Worm (Caenorhabditis elegans): ENCODE measurements around the gene ooc-3.

The ooc-3 gene

ce11 chrII:11484600-11484999, 10.5 kb downstream of the ooc-3 start (continued):
- TF ChIP-seq mep-1 (tag; optimal IDR thresholded peaks at IDR 0.05) (peak; percentile 85), egl-27 (tag; optimal IDR thresholded peaks at IDR 0.05) (peak in 1 of 2 experiments; percentile 25), elt-3 (tag; optimal IDR thresholded peaks at IDR 0.05) (peak in 2 of 6 experiments; percentile 34 to 51), lir-3 (tag; optimal IDR thresholded peaks at IDR 0.05; ENCODE audit: poor library complexity) (peak; percentile 82)

ce11 chrII:11479076-11479475, 16.0 kb downstream of the ooc-3 start, which contains the start of gene W02B12.12:
Gene W02B12.12 (minus strand): TSS chrII:11479176.
- TF ChIP-seq dpl-1 (GFP tag; optimal IDR thresholded peaks at IDR 0.05) (no peak), tlp-1 (tag; optimal IDR thresholded peaks at IDR 0.05) (no peak)

- TF ChIP-seq ets-5 (GFP tag; IDR thresholded peaks at IDR 0.05) (no peak), efl-3 (GFP tag; optimal IDR thresholded peaks at IDR 0.05) (no peak), sptf-1 (tag; optimal IDR thresholded peaks at IDR 0.05) (no peak), pax-3 (tag; optimal IDR thresholded peaks at IDR 0.05) (no peak), hlh-4 (tag; optimal IDR thresholded peaks at IDR 0.05) (no peak), nhr-76 (tag; optimal IDR thresholded peaks at IDR 0.05) (no peak), nhr-28 (tag; optimal IDR thresholded peaks at IDR 0.05) (no peak), tbx-2 (tag; optimal IDR thresholded peaks at IDR 0.05) (no peak), egl-13 (tag; optimal IDR thresholded peaks at IDR 0.05) (no peak)
Observed at ce11 chrII:11476410-11476809, 18.7 kb downstream of the ooc-3 start, which contains the start of gene W02B12.16. Gene W02B12.16 (minus strand): TSS chrII:11476510.

DNA sequence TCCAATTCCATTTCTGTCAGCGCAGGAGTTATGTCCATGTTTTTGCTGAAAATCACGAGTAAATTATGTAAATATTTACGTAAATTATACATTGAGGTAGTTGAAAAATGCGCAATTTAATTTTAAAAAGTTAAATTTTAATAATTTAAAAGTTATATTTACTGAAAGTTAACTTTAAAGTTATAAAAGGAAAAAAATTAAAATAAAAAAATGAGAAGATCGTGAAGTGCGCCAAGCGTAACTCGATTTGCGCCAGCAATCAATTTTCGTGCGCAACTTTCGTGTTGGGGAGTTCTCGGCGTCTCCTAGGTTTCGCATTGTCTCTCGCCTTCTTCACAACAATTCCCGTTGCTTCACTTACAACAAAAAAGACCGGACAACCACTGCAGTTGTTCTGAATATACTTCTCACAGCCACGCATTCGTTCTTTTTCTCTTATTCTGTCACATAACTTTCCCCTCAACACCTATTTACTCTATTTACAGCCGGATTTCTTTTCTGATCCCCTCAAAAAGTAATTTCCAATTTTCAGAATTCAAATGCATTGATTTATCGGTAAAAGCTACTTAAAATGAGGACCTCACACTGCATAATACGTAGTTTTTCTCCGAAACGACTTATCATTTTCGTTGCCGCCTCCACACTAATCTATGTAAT, 21.5 kb downstream of the ooc-3 start, which contains the start of the genes metl-1 and W02B12.11:
metl-1 (minus strand) TSS at position 51 of the 657 bp plus-strand sequence.
W02B12.11 (plus strand) TSS at position 337 of the 657 bp plus-strand sequence.
- TF ChIP-seq sup-37 (GFP tag; optimal IDR thresholded peaks at IDR 0.05) = peak; percentile 9
- TF ChIP-seq C16A3.4 (tag; optimal IDR thresholded peaks at IDR 0.05) = peak; percentile 88
- no peak for TF ChIP-seq pag-3 (tag; optimal IDR thresholded peaks at IDR 0.05; ENCODE audit: borderline replicate concordance, insufficient read depth)
- TF ChIP-seq mab-9 (GFP tag; IDR thresholded peaks at IDR 0.05) = peak; percentile 78
- TF ChIP-seq efl-1 (optimal IDR thresholded peaks at IDR 0.05) = peak; percentile 80 to 85
- TF ChIP-seq efl-1 (GFP tag; optimal IDR thresholded peaks at IDR 0.05 in 1 of 2) = peak; percentile 79 to 98
- peak; percentile 90 to 94 for TF ChIP-seq lsy-2 (tag; optimal IDR thresholded peaks at IDR 0.05)
- TF ChIP-seq sox-4 (tag; optimal IDR thresholded peaks at IDR 0.05) = peak; percentile 34
- TF ChIP-seq nhr-20 (tag; optimal IDR thresholded peaks at IDR 0.05) = peak; percentile 89
- peak; percentile 74 for TF ChIP-seq irx-1 (tag; optimal IDR thresholded peaks at IDR 0.05)
- peak; percentile 74 to 81 (median 81) for TF ChIP-seq dpl-1 (GFP tag; optimal IDR thresholded peaks at IDR 0.05)
- no peak for TF ChIP-seq unc-62 (GFP tag; optimal IDR thresholded peaks at IDR 0.05)
- TF ChIP-seq snu-23 (GFP tag; optimal IDR thresholded peaks at IDR 0.05) = peak; percentile 91
- no peak for TF ChIP-seq ets-5 (GFP tag; IDR thresholded peaks at IDR 0.05)
- peak; percentile 58 for TF ChIP-seq egl-13 (tag; optimal IDR thresholded peaks at IDR 0.05)
- TF ChIP-seq fkh-4 (tag; optimal IDR thresholded peaks at IDR 0.05; ENCODE audit: borderline replicate concordance) = peak; percentile 46
- TF ChIP-seq ceh-8 (GFP tag; optimal IDR thresholded peaks at IDR 0.05) = peak; percentile 70
- TF ChIP-seq hpl-2 (GFP tag; optimal IDR thresholded peaks at IDR 0.05) = peak; percentile 4
- peak; percentile 92 for TF ChIP-seq nhr-19 (GFP tag; conservative IDR thresholded peaks at IDR 0.05)
- peak; percentile 29 for TF ChIP-seq aly-2 (tag; optimal IDR thresholded peaks at IDR 0.05)
- peak; percentile 28 for TF ChIP-seq efl-3 (GFP tag; optimal IDR thresholded peaks at IDR 0.05)
- TF ChIP-seq dsc-1 (tag; optimal IDR thresholded peaks at IDR 0.05) = peak; percentile 90
- TF ChIP-seq ceh-63 (GFP tag; optimal IDR thresholded peaks at IDR 0.05) = no peak
- TF ChIP-seq nhr-47 (tag; optimal IDR thresholded peaks at IDR 0.05) = peak; percentile 91
- peak; percentile 89 for TF ChIP-seq grh-1 (GFP tag; IDR thresholded peaks at IDR 0.05)
- TF ChIP-seq fos-1 (tag; optimal IDR thresholded peaks at IDR 0.05) = peak; percentile 20
- TF ChIP-seq lin-35 (GFP tag; optimal IDR thresholded peaks at IDR 0.05) = peak; percentile 83 to 85
- TF ChIP-seq F16B12.6 (tag; optimal IDR thresholded peaks at IDR 0.05) = peak; percentile 54
- peak; percentile 5 for TF ChIP-seq ceh-90 (tag; optimal IDR thresholded peaks at IDR 0.05)
- TF ChIP-seq ama-1 (optimal IDR thresholded peaks at IDR 0.05) = no peak
- TF ChIP-seq tbx-2 (tag; optimal IDR thresholded peaks at IDR 0.05) = peak; percentile 88
- peak in 1 of 2 experiments; percentile 62 for TF ChIP-seq mdl-1 (tag; optimal IDR thresholded peaks at IDR 0.05)
- peak; percentile 92 for TF ChIP-seq nhr-71 (tag; optimal IDR thresholded peaks at IDR 0.05)
- TF ChIP-seq ztf-11 (tag; optimal IDR thresholded peaks at IDR 0.05) = peak in 1 of 2 experiments; percentile 55
- TF ChIP-seq elt-3 (tag; optimal IDR thresholded peaks at IDR 0.05) = peak in 3 of 6 experiments; percentile 19 to 84 (median 72)
- peak; percentile 81 for TF ChIP-seq snpc-4 (tag; optimal IDR thresholded peaks at IDR 0.05)

All from whole organism, L1 larva.